Worm (Caenorhabditis elegans): ENCODE measurements around the gene cup-5.

DNA sequence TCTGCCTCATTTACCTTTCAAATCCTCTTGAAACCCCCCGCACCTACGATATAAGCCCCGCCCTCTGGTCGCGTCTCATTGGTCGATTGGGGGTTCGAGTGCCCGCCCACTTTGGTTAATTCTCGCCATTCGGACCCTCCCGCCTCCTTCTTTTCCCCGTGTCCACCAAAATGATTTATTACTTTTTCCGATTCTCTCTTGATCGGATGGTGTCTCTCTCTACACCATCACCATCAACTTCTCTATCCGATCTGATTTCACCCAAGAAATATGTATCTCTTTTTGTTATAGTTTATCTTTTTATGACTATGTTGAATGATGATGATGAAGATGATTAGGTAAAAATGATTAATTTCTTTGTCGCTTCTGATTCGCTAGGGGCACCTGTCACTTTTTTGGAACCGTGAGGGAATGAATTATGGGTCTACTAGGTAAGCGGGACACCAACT is 29.3 kb upstream of the cup-5 start:
- no peak for TF ChIP-seq snpc-4 (tag; optimal IDR thresholded peaks at IDR 0.05)
- TF ChIP-seq pha-4 (tag; optimal IDR thresholded peaks at IDR 0.05), result no peak
- peak; percentile 99 for TF ChIP-seq unc-62 (GFP tag; optimal IDR thresholded peaks at IDR 0.05)
- no peak for TF ChIP-seq cnd-1 (tag; optimal IDR thresholded peaks at IDR 0.05)
- no peak for TF ChIP-seq ceh-83 (GFP tag; optimal IDR thresholded peaks at IDR 0.05)
- TF ChIP-seq ztf-11 (tag; optimal IDR thresholded peaks at IDR 0.05), result no peak
